Worm (Caenorhabditis elegans) whole organism, late embryonic: ENCODE measurements around the gene F41C3.2.

ENCODE experiments used
- C38D4.7 ChIP-seq: fragments of 200-800 bp; sonication (Bioruptor generic); optimal IDR thresholded peaks from 2 replicates; lab custom pipeline; 2018; ENCODE audit warnings: mild to moderate bottlenecking, missing genetic modification characterization, moderate library complexity, missing compliant biosample characterization
- F13H6.1 ChIP-seq: sonication (generic microtip); optimal IDR thresholded peaks from 2 replicates; lab custom pipeline; 2016; ENCODE audit warnings: missing genetic modification characterization, missing compliant biosample characterization
- K02D7.2 ChIP-seq: sonication (generic microtip); optimal IDR thresholded peaks from 2 replicates; lab custom pipeline; 2017; ENCODE audit warnings: mild to moderate bottlenecking, missing genetic modification characterization, missing compliant biosample characterization
- K09A11.1 ChIP-seq: sonication (generic microtip); optimal IDR thresholded peaks from 2 replicates; lab custom pipeline; 2017; ENCODE audit warnings: antibody characterized with exemption, mild to moderate bottlenecking, missing genetic modification characterization, missing compliant biosample characterization; ENCODE audit not compliant: insufficient read depth
- T23F11.4 ChIP-seq: fragments of 200-800 bp; sonication (Bioruptor generic); optimal IDR thresholded peaks from 2 replicates; lab custom pipeline; 2018; ENCODE audit warnings: mild to moderate bottlenecking, missing genetic modification characterization, missing compliant biosample characterization
- Y22D7AL.16 ChIP-seq: sonication (generic microtip); optimal IDR thresholded peaks from 2 replicates; lab custom pipeline; 2016; ENCODE audit warnings: missing genetic modification characterization, missing compliant biosample characterization
- ahr-1 ChIP-seq: sonication (generic microtip); optimal IDR thresholded peaks from 2 replicates; lab custom pipeline; 2016; ENCODE audit warnings: missing genetic modification characterization, missing compliant biosample characterization
- ama-1 ChIP-seq: fragments of 150-350 bp; optimal IDR thresholded peaks from 2 replicates; lab custom pipeline; 2014
- ceh-14 ChIP-seq: sonication (generic microtip); optimal IDR thresholded peaks from 2 replicates; lab custom pipeline; 2016; ENCODE audit warnings: missing genotype, missing genetic modification characterization, missing compliant biosample characterization
- ceh-18 ChIP-seq: sonication (generic microtip); optimal IDR thresholded peaks from 2 replicates; lab custom pipeline; 2016; ENCODE audit warnings: missing genetic modification characterization, missing compliant biosample characterization
- ceh-19 ChIP-seq: fragments of 200-800 bp; sonication (Bioruptor generic); optimal IDR thresholded peaks from 2 replicates; lab custom pipeline; 2018; ENCODE audit warnings: mild to moderate bottlenecking, missing genetic modification characterization, missing compliant biosample characterization
- ceh-22 ChIP-seq: sonication (generic microtip); optimal IDR thresholded peaks from 2 replicates; lab custom pipeline; 2017; ENCODE audit warnings: missing biosample characterization, missing genetic modification characterization
- ceh-24 ChIP-seq: sonication (generic microtip); optimal IDR thresholded peaks from 2 replicates; lab custom pipeline; 2016; ENCODE audit warnings: mild to moderate bottlenecking, missing genetic modification characterization, missing compliant biosample characterization
- ceh-31 ChIP-seq: sonication (generic microtip); optimal IDR thresholded peaks from 2 replicates; lab custom pipeline; 2016; ENCODE audit warnings: missing genetic modification characterization, missing compliant biosample characterization
- ceh-34 ChIP-seq: sonication (generic microtip); optimal IDR thresholded peaks from 2 replicates; lab custom pipeline; 2016; ENCODE audit warnings: mild to moderate bottlenecking, missing genetic modification characterization, missing compliant biosample characterization
- ceh-45 ChIP-seq: fragments of 200-800 bp; sonication (Bioruptor generic); IDR thresholded peaks from 2 replicates; pipeline ENCODE4 v1.3.6; 2022; ENCODE audit warnings: missing genetic modification reagents, missing genetic modification characterization, missing compliant biosample characterization
- ceh-48 ChIP-seq: sonication (generic microtip); optimal IDR thresholded peaks from 2 replicates; lab custom pipeline; 2016; ENCODE audit warnings: missing genetic modification characterization, inconsistent platforms, missing compliant biosample characterization
- ceh-9 ChIP-seq: sonication (generic microtip); optimal IDR thresholded peaks from 2 replicates; lab custom pipeline; 2016; ENCODE audit warnings: mild to moderate bottlenecking, missing genetic modification characterization, inconsistent platforms, missing compliant biosample characterization
- che-1 ChIP-seq: sonication (generic microtip); optimal IDR thresholded peaks from 2 replicates; lab custom pipeline; 2016; ENCODE audit warnings: mild to moderate bottlenecking, missing genetic modification characterization, missing compliant biosample characterization
- dmd-4 ChIP-seq: sonication (generic microtip); optimal IDR thresholded peaks from 2 replicates; lab custom pipeline; 2016; ENCODE audit warnings: borderline replicate concordance, missing genetic modification characterization, missing compliant biosample characterization
- elt-2 ChIP-seq: sonication (generic microtip); optimal IDR thresholded peaks from 2 replicates; lab custom pipeline; 2016; ENCODE audit warnings: missing genetic modification reagents, missing genetic modification characterization, missing compliant biosample characterization
- elt-4 ChIP-seq: sonication (generic microtip); optimal IDR thresholded peaks from 2 replicates; lab custom pipeline; 2016; ENCODE audit warnings: missing genetic modification characterization, missing compliant biosample characterization
- ets-4 ChIP-seq: sonication (generic microtip); optimal IDR thresholded peaks from 2 replicates; lab custom pipeline; 2016; ENCODE audit warnings: missing genetic modification characterization, missing compliant biosample characterization
- eyg-1 ChIP-seq: sonication (generic microtip); optimal IDR thresholded peaks from 2 replicates; lab custom pipeline; 2016; ENCODE audit warnings: missing genotype, missing genetic modification characterization, missing compliant biosample characterization
- fax-1 ChIP-seq: sonication (generic microtip); optimal IDR thresholded peaks from 2 replicates; lab custom pipeline; 2016; ENCODE audit warnings: missing genotype, missing genetic modification characterization, missing compliant biosample characterization
- fkh-10 ChIP-seq: fragments of 150-350 bp; optimal IDR thresholded peaks from 2 replicates; lab custom pipeline; 2014; ENCODE audit warnings: missing biosample characterization, missing genetic modification reagents, missing genetic modification characterization
- fkh-6 ChIP-seq: sonication (generic microtip); optimal IDR thresholded peaks from 2 replicates; lab custom pipeline; 2016; ENCODE audit warnings: missing genetic modification characterization, missing compliant biosample characterization
- gmeb-2 ChIP-seq: sonication (generic microtip); optimal IDR thresholded peaks from 2 replicates; lab custom pipeline; 2016; ENCODE audit warnings: missing genetic modification characterization, inconsistent platforms, missing compliant biosample characterization
- hlh-13 ChIP-seq: fragments of 200-800 bp; sonication (Bioruptor generic); optimal IDR thresholded peaks from 2 replicates; lab custom pipeline; 2018; ENCODE audit warnings: mild to moderate bottlenecking, missing genetic modification characterization, missing compliant biosample characterization
- hlh-30 ChIP-seq: sonication (generic microtip); optimal IDR thresholded peaks from 2 replicates; lab custom pipeline; 2017; ENCODE audit warnings: antibody characterized with exemption, missing genetic modification characterization, missing compliant biosample characterization; ENCODE audit not compliant: insufficient read depth
- hlh-6 ChIP-seq: sonication (generic microtip); optimal IDR thresholded peaks from 2 replicates; lab custom pipeline; 2016; ENCODE audit warnings: missing genotype, missing genetic modification characterization, missing compliant biosample characterization
- lin-11 ChIP-seq: fragments of 200-800 bp; sonication (Bioruptor generic); optimal IDR thresholded peaks from 2 replicates; lab custom pipeline; 2018; ENCODE audit warnings: mild to moderate bottlenecking, missing genetic modification characterization, missing compliant biosample characterization
- mec-3 ChIP-seq: sonication (generic microtip); optimal IDR thresholded peaks from 2 replicates; lab custom pipeline; 2016; ENCODE audit warnings: borderline replicate concordance, missing genetic modification characterization, missing compliant biosample characterization
- odd-2 ChIP-seq: sonication (generic microtip); optimal IDR thresholded peaks from 2 replicates; lab custom pipeline; 2017; ENCODE audit warnings: antibody characterized with exemption, mild to moderate bottlenecking, missing genetic modification characterization, missing compliant biosample characterization
- pat-9 ChIP-seq: fragments of 200-800 bp; sonication (Bioruptor generic); optimal IDR thresholded peaks from 2 replicates; lab custom pipeline; 2018; ENCODE audit warnings: mild to moderate bottlenecking, missing genetic modification characterization, moderate library complexity, missing compliant biosample characterization
- pha-2 ChIP-seq: sonication (generic microtip); optimal IDR thresholded peaks from 2 replicates; lab custom pipeline; 2017; ENCODE audit warnings: mild to moderate bottlenecking, missing genetic modification characterization, missing compliant biosample characterization
- pqm-1 ChIP-seq: sonication (generic microtip); optimal IDR thresholded peaks from 2 replicates; lab custom pipeline; 2016; ENCODE audit warnings: missing genetic modification characterization, missing compliant biosample characterization
- pros-1 ChIP-seq: fragments of 150-350 bp; optimal IDR thresholded peaks from 2 replicates; lab custom pipeline; 2014; ENCODE audit warnings: missing biosample characterization, missing genetic modification reagents, missing genetic modification characterization
- ref-2 ChIP-seq: sonication (generic microtip); optimal IDR thresholded peaks from 2 replicates; lab custom pipeline; 2016; ENCODE audit warnings: missing genetic modification characterization, missing compliant biosample characterization
- sox-2 ChIP-seq: fragments of 200-800 bp; sonication (Bioruptor generic); IDR thresholded peaks from 2 replicates; pipeline ENCODE4 v1.3.6; 2022; ENCODE audit warnings: missing genetic modification reagents, missing genetic modification characterization, missing compliant biosample characterization
- syd-9 ChIP-seq: sonication (generic microtip); optimal IDR thresholded peaks from 2 replicates; lab custom pipeline; 2016; ENCODE audit warnings: mild to moderate bottlenecking, missing genetic modification characterization, moderate library complexity, missing compliant biosample characterization
- tbx-2 ChIP-seq: sonication (generic microtip); optimal IDR thresholded peaks from 2 replicates; lab custom pipeline; 2016; ENCODE audit warnings: missing genetic modification characterization, missing compliant biosample characterization
- ttx-3 ChIP-seq: sonication (generic microtip); optimal IDR thresholded peaks from 2 replicates; lab custom pipeline; 2016; ENCODE audit warnings: missing genetic modification reagents, missing genetic modification characterization, missing compliant biosample characterization
- zip-5 ChIP-seq: sonication (generic microtip); optimal IDR thresholded peaks from 2 replicates; lab custom pipeline; 2016; ENCODE audit warnings: missing genetic modification characterization, missing compliant biosample characterization

F41C3.2 gene

DNA sequence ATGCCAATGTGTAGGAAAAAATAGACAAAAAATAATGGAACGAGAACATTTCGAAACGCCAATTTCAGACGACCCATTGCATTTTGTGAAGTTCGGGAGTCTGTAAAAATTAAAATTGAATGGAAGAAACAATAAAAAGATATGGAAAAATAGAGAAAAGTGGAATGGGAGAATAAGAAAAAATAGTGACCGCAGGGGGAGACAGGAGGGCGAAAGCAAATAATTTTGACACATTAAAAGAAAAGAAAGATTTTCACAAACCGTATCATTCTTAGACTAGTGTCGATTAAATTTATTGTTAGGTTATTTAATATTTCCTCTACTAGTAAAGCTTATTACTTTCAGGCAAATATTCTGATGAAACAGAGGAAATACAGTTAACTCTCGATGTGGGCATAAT, 15.9 kb upstream of the F41C3.2 start, which contains the start of gene F41C3.11:
TSS of gene F41C3.11 (minus strand) at position 101 of the 400 bp plus-strand sequence.
- TF ChIP-seq ceh-14 (tag; lab: Kevin White, UChicago) (no peak), odd-2 (tag; lab: Kevin White, UChicago) (no peak), ahr-1 (tag; lab: Kevin White, UChicago) (no peak), ceh-22 (no peak), sox-2 (GFP tag; lab: Robert Waterston, UW) (no peak), ama-1 (no peak), hlh-30 (tag; lab: Kevin White, UChicago) (no peak), F13H6.1 (tag; lab: Kevin White, UChicago) (no peak), pqm-1 (tag; lab: Kevin White, UChicago) (no peak), che-1 (no peak), mec-3 (tag; lab: Kevin White, UChicago) (no peak), elt-4 (tag; lab: Kevin White, UChicago) (no peak), tbx-2 (no peak), hlh-13 (no peak), syd-9 (tag; lab: Kevin White, UChicago) (no peak), ceh-45 (GFP tag; lab: Robert Waterston, UW) (no peak)
- TF ChIP-seq, all 69 proteins: peak for 0

DNA sequence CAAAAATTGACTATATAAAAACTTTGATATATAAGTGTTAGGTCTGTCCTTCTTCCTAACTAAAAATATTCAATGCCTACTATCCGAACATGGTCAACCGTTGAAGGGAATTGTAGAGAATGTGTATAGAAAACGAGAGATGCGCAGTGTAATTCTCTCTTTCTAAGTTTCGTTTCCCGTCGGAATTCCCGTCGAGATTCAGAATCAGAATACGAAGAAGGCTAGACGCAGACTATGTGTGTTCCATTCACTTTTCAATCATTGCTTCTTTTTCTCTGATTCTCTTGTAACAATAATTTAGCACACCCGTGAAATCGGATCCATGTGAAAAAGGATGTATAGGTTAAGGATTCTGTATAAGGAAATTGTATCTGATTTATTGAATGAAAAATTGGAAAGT, 15.3 kb upstream of the F41C3.2 start:
- TF ChIP-seq pha-2 (tag; lab: Kevin White, UChicago) (no peak), Y22D7AL.16 (tag; lab: Kevin White, UChicago) (no peak), hlh-6 (tag; lab: Kevin White, UChicago) (no peak), ceh-14 (tag; lab: Kevin White, UChicago) (no peak), mec-3 (tag; lab: Kevin White, UChicago) (no peak), ceh-19 (GFP tag; lab: Kevin White, UChicago) (no peak), K02D7.2 (tag; lab: Kevin White, UChicago) (no peak), ceh-31 (tag; lab: Kevin White, UChicago) (no peak), dmd-4 (no peak), tbx-2 (no peak), C38D4.7 (no peak), ceh-9 (tag; lab: Kevin White, UChicago) (no peak)

DNA sequence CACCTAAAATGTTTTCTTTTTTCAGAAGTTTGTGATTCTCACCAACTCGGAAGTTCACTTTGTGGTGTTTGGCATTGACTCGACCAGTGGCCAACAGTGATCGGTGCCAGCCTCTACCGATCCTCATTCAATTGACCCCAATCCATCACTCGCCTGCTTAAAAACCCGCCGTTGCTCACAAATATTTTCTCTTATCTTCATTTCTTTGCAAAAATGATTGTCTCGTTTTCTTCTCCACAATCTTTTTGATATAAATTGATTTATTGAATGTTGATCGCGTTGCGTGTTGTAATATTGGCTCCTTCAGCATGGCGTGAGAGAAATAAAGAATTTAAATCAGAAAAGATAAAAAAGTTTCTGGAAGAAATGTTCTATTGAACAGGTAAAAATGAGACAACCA, 13.2 kb upstream of the F41C3.2 start:
- no peak for TF ChIP-seq K09A11.1

DNA sequence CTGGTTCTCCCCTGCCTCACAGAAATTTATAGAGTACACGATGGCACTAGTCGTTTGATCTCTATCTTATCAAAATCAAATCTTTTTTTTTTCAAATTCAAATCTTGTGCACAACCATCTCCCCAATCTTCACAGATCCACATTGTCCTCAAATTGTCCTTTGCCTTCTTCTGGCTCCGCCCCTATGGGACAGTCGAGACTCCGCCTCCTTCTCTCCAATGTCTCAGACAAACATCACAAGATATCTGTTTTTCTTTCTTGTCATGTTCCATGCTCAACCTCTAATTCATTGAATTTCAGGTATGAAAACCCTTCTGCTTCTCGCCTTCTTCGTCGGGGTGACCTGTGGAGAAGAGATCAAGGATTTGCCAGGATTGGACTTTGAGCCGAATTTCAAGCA, 12.4 kb upstream of the F41C3.2 start, which contains the start of gene ctsa-1.1:
TSS of gene ctsa-1.1 (plus strand) at position 301 of the 400 bp plus-strand sequence.
- TF ChIP-seq ets-4 (no peak), hlh-30 (tag; lab: Kevin White, UChicago) (no peak), ahr-1 (tag; lab: Kevin White, UChicago) (no peak)
- TF ChIP-seq, all 69 proteins: peak for 0

DNA sequence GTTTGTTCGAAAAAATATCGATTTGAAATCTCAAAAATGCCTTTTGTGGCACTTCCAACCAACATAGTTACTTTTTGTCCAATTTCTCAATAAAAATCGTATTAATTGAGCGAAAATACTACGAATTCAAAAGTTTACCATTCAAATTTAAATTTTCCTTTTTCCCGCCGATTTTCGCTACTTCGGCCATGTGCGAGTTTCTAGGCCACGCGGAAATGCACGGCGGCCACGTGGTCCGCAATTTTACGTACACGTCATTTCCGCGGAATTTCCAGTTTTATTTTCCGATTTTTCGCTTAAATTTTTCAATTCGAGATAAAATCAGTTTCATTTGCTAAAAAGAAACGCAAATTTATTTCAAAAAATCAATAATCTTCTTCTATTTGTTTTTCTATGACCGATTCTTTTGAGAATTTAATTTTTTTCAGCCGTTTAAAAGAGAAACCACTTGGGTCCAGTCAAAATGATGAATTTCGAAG, 9.7 kb upstream of the F41C3.2 start, which contains the start of gene eas-1:
TSS of gene eas-1 (plus strand) at position 429 of the 479 bp plus-strand sequence.
- TF ChIP-seq ttx-3 (tag; lab: Kevin White, UChicago), result peak; percentile 9
- TF ChIP-seq che-1, result no peak
- TF ChIP-seq hlh-6 (tag; lab: Kevin White, UChicago), result no peak
- peak; percentile 92 for TF ChIP-seq elt-2
- TF ChIP-seq ceh-48, result no peak
- TF ChIP-seq C38D4.7, result no peak
- TF ChIP-seq T23F11.4, result no peak
- peak; percentile 86 for TF ChIP-seq ref-2 (tag; lab: Kevin White, UChicago)
- no peak for TF ChIP-seq pros-1 (tag; lab: Kevin White, UChicago)
- no peak for TF ChIP-seq hlh-13
- TF ChIP-seq odd-2 (tag; lab: Kevin White, UChicago), result no peak
- peak; percentile 64 for TF ChIP-seq eyg-1 (tag; lab: Kevin White, UChicago)
- no peak for TF ChIP-seq gmeb-2
- TF ChIP-seq ahr-1 (tag; lab: Kevin White, UChicago), result no peak
- TF ChIP-seq ceh-24 (tag; lab: Kevin White, UChicago), result no peak
- TF ChIP-seq fkh-6, result peak; percentile 34
- no peak for TF ChIP-seq fax-1
- TF ChIP-seq pha-2 (tag; lab: Kevin White, UChicago), result no peak
- TF ChIP-seq ceh-34 (tag; lab: Kevin White, UChicago), result peak; percentile 24
- no peak for TF ChIP-seq sox-2 (GFP tag; lab: Robert Waterston, UW)
- TF ChIP-seq zip-5, result peak; percentile 74
- TF ChIP-seq ceh-18 (tag; lab: Kevin White, UChicago), result peak; percentile 17
- TF ChIP-seq pat-9 (tag; lab: Kevin White, UChicago), result no peak
- no peak for TF ChIP-seq lin-11
- TF ChIP-seq fkh-10 (GFP tag; lab: Kevin White, UChicago), result no peak
